Worm (Caenorhabditis elegans) whole organism, midembryonic: ENCODE data around the gene ZK632.4.

Source experiments
- T22C8.4 ChIP-seq: fragments of 200-800 bp; sonication (Bioruptor generic); IDR thresholded peaks from 2 replicates; pipeline ENCODE4 v1.3.6; 2022; ENCODE audit warnings: missing genetic modification characterization, missing compliant biosample characterization
- flt-1 ChIP-seq: fragments of 200-800 bp; sonication (Bioruptor generic); IDR thresholded peaks from 2 replicates; pipeline ENCODE4 v1.3.6; 2022; ENCODE audit warnings: missing genetic modification characterization, missing compliant biosample characterization
- ref-1 ChIP-seq: fragments of 200-800 bp; sonication (Bioruptor generic); conservative IDR thresholded peaks from 2 replicates; pipeline ENCODE4 v1.3.6; 2022; ENCODE audit warnings: missing genetic modification reagents, missing genetic modification characterization, missing compliant biosample characterization
- tab-1 ChIP-seq: fragments of 200-800 bp; sonication (Bioruptor generic); IDR thresholded peaks from 2 replicates; pipeline ENCODE4 v1.3.6; 2022; ENCODE audit warnings: missing genetic modification characterization, missing compliant biosample characterization
- ztf-23 ChIP-seq: fragments of 200-800 bp; sonication (Bioruptor generic); IDR thresholded peaks from 2 replicates; pipeline ENCODE4 v1.3.6; 2022; ENCODE audit warnings: missing genetic modification reagents, missing genetic modification characterization, missing compliant biosample characterization

DNA sequence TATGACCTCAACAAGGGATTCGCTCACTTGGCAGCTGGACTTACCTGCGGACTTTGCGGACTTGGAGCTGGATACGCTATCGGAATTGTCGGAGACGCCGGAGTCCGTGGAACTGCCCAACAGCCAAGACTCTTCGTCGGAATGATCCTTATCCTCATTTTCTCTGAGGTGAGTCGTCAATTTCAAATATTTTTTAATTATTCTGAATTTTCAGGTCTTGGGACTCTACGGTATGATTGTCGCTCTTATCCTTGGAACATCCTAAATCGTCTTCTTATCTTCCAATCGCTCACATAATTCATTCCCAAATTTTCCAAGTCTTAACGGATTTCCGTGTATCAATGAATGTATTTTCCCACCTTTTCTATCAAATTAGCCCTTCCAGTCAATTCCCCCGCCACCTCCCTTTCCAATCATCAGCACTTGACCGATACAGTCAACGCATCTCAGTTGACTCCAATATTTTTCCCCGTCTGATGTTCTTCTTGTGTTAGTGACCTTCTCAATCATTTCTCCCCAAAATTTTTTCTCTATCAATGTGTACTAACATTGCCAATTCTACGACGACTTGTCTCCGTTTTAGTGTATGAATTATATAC lies 24.7 kb downstream of the ZK632.4 start, which contains the start of gene R10E11.6:
- TF ChIP-seq flt-1 (GFP tag; lab: Robert Waterston, UW) (no peak), ztf-23 (GFP tag; lab: Robert Waterston, UW) (no peak), tab-1 (no peak), T22C8.4 (GFP tag; lab: Robert Waterston, UW) (no peak), ref-1 (no peak)
